Fruit fly (Drosophila melanogaster): Measurements from ENCODE around the gene CG17493.

The CG17493 gene

DNA sequence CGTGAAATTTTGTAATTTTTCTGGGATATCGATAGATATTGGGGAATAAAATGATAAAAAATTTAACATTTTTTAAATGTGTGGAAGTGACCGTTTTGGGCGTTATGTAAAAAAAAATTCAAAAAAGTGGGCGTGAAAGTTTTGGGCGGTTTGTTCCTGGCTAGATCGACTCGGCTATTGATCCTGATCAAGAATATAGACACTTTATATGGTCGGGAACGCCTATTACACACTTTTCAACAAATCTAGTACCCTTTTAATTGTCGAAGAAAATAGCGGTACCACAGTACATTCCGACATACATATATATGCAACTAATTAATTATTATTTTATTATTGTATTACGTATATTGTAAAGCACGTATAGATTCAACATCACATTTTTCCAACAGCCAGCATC is 25.5 kb downstream of the CG17493 start (continued):
- TF ChIP-seq CG17359 (tag; optimal IDR thresholded peaks at IDR 0.05) (no peak), CG17802 (tag; optimal IDR thresholded peaks at IDR 0.05) (peak; percentile 33), CG1024 (GFP tag; IDR thresholded peaks at IDR 0.05) (peak; percentile 53), CG17829 (tag; optimal IDR thresholded peaks at IDR 0.05) (no peak), CG2129 (GFP tag; IDR thresholded peaks at IDR 0.05; ENCODE audit: partially characterized antibody) (no peak), CG7357 (GFP tag; IDR thresholded peaks at IDR 0.05) (0 out of 3 replicates have a peak, but pooled peaks have one; percentile 27)

- TF ChIP-seq CG18476 (GFP tag; optimal IDR thresholded peaks at IDR 0.05) (no peak), Jarid2 (GFP tag; optimal IDR thresholded peaks at IDR 0.05) (no peak), yki (optimal IDR thresholded peaks at IDR 0.05) (no peak), Atf-2 (GFP tag; optimal IDR thresholded peaks at IDR 0.05) (no peak), Optix (GFP tag; IDR thresholded peaks at IDR 0.05) (no peak), Oli (tag; optimal IDR thresholded peaks at IDR 0.05) (no peak), tap (tag; optimal IDR thresholded peaks at IDR 0.05) (no peak), BEAF-32 (GFP tag; optimal IDR thresholded peaks at IDR 0.05) (peak; percentile 26), CG7357 (GFP tag; IDR thresholded peaks at IDR 0.05) (peak; percentile 74), CG1024 (GFP tag; IDR thresholded peaks at IDR 0.05) (peak; percentile 85), CG12391 (tag; optimal IDR thresholded peaks at IDR 0.05) (no peak), CoRest (tag; optimal IDR thresholded peaks at IDR 0.05) (no peak), CG1603 (tag; optimal IDR thresholded peaks at IDR 0.05) (peak; percentile 82), pfk (GFP tag; optimal IDR thresholded peaks at IDR 0.05) (peak; percentile 49), fd64A (GFP tag; optimal IDR thresholded peaks at IDR 0.05) (no peak), GATAe (GFP tag; conservative IDR thresholded peaks at IDR 0.05) (no peak), gro (GFP tag; optimal IDR thresholded peaks at IDR 0.05) (no peak), CG15269 (tag; optimal IDR thresholded peaks at IDR 0.05) (no peak), CG13287 (GFP tag; IDR thresholded peaks at IDR 0.05; ENCODE audit: partially characterized antibody) (no peak), seq (GFP tag; IDR thresholded peaks at IDR 0.05) (no peak), ssp (GFP tag; IDR thresholded peaks at IDR 0.05) (peak; percentile 92), CG17802 (tag; optimal IDR thresholded peaks at IDR 0.05) (peak; percentile 92), CG30020 (tag; optimal IDR thresholded peaks at IDR 0.05) (peak; percentile 96)
Observed at dm6 chr2L:22577875-22578274, 28.0 kb downstream of the CG17493 start.

dm6 chr2L:22578920-22579548 is 29.2 kb downstream of the CG17493 start, which contains the start of gene Slmap:
Gene Slmap, plus strand, starts transcription at chr2L:22579072.
- no peak for TF ChIP-seq so (GFP tag; IDR thresholded peaks at IDR 0.05)
- no peak for TF ChIP-seq CG9932 (GFP tag; IDR thresholded peaks at IDR 0.05)
- no peak for TF ChIP-seq CG6272 (GFP tag; IDR thresholded peaks at IDR 0.05)
- TF ChIP-seq CG31365 (tag; optimal IDR thresholded peaks at IDR 0.05): no peak
- TF ChIP-seq sob (GFP tag; IDR thresholded peaks at IDR 0.05): no peak
- peak; percentile 11 for TF ChIP-seq gfzf (GFP tag; optimal IDR thresholded peaks at IDR 0.05)
- no peak for TF ChIP-seq CG11560 (tag; IDR thresholded peaks at IDR 0.05)
- TF ChIP-seq CoRest (tag; optimal IDR thresholded peaks at IDR 0.05): peak; percentile 24
- no peak for TF ChIP-seq CG4820 (GFP tag; optimal IDR thresholded peaks at IDR 0.05)
- TF ChIP-seq MBD-R2 (GFP tag; IDR thresholded peaks at IDR 0.05): peak; percentile 47
- no peak for TF ChIP-seq ac (GFP tag; optimal IDR thresholded peaks at IDR 0.05)
- no peak for TF ChIP-seq chm (GFP tag; IDR thresholded peaks at IDR 0.05)
- no peak for TF ChIP-seq Sox102F (GFP tag; optimal IDR thresholded peaks at IDR 0.05)
- no peak for TF ChIP-seq CG10366 (GFP tag; IDR thresholded peaks at IDR 0.05)
- TF ChIP-seq CG30020 (tag; optimal IDR thresholded peaks at IDR 0.05): peak; percentile 99
- no peak for TF ChIP-seq fu2 (GFP tag; optimal IDR thresholded peaks at IDR 0.05)
- no peak for TF ChIP-seq otp (GFP tag; IDR thresholded peaks at IDR 0.05)
- no peak for TF ChIP-seq Rx (GFP tag; IDR thresholded peaks at IDR 0.05)
- peak; percentile 63 for TF ChIP-seq nmo (GFP tag; optimal IDR thresholded peaks at IDR 0.05)
- peak; percentile 21 for TF ChIP-seq MESR4 (GFP tag; optimal IDR thresholded peaks at IDR 0.05)
- TF ChIP-seq CG3995 (GFP tag; optimal IDR thresholded peaks at IDR 0.05): no peak
- no peak for TF ChIP-seq CG32767 (GFP tag; IDR thresholded peaks at IDR 0.05)
- no peak for TF ChIP-seq en (GFP tag; optimal IDR thresholded peaks at IDR 0.05)
- no peak for TF ChIP-seq Hmx (GFP tag; optimal IDR thresholded peaks at IDR 0.05)
- TF ChIP-seq CG4360 (GFP tag; IDR thresholded peaks at IDR 0.05): no peak
